Worm (Caenorhabditis elegans) whole organism, L1 larva: ENCODE data around the gene cdc-42.

Source experiments
- C16A3.4 ChIP-seq: fragments of 150-350 bp; optimal IDR thresholded peaks from 2 replicates; lab custom pipeline; 2014; ENCODE audit warnings: missing biosample characterization, missing genetic modification characterization
- blmp-1 ChIP-seq: fragments of 150-350 bp; optimal IDR thresholded peaks from 2 replicates; lab custom pipeline; 2014; ENCODE audit warnings: missing biosample characterization, missing genetic modification characterization
- ceh-8 ChIP-seq: fragments of 200-800 bp; sonication (Bioruptor generic); optimal IDR thresholded peaks from 2 replicates; lab custom pipeline; 2018; ENCODE audit warnings: mild to moderate bottlenecking, missing genetic modification characterization, moderate library complexity, missing compliant biosample characterization
- ceh-82 ChIP-seq, 3 experiments: fragments of 150-350 bp in 1 of 3; sonication (generic microtip) in 2 of 3; optimal IDR thresholded peaks; 2 replicates each; lab custom pipeline; 2014 to 2017; ENCODE audit warnings: missing biosample characterization in 3 of 3, missing genetic modification characterization in 3 of 3
- ceh-88 ChIP-seq: fragments of 200-800 bp; sonication (Bioruptor generic); IDR thresholded peaks from 2 replicates; pipeline ENCODE4 v1.3.6; 2022; ENCODE audit warnings: missing genetic modification characterization, missing compliant biosample characterization
- ceh-90 ChIP-seq: sonication (generic microtip); optimal IDR thresholded peaks from 2 replicates; lab custom pipeline; 2016; ENCODE audit warnings: missing genetic modification characterization, missing compliant biosample characterization
- ces-1 ChIP-seq: fragments of 150-350 bp; optimal IDR thresholded peaks from 2 replicates; lab custom pipeline; 2014; ENCODE audit warnings: missing biosample characterization, missing genetic modification reagents, missing genetic modification characterization
- dpl-1 ChIP-seq, 3 experiments: fragments of 150-350 bp in 2 of 3; sonication (generic microtip) in 1 of 3; optimal IDR thresholded peaks; 2 replicates each; lab custom pipeline; 2014 to 2017; ENCODE audit warnings: missing biosample characterization in 3 of 3, missing genetic modification characterization in 3 of 3, missing genetic modification reagents in 3 of 3
- dsc-1 ChIP-seq: sonication (generic microtip); optimal IDR thresholded peaks from 2 replicates; lab custom pipeline; 2016; ENCODE audit warnings: mild to moderate bottlenecking, missing genetic modification characterization, missing compliant biosample characterization
- efl-1 ChIP-seq, 4 experiments: fragments of 150-350 bp; optimal IDR thresholded peaks in 3 of 4; peaks in 1 of 4; 1 replicate in 1 of 4; 2 replicates in 3 of 4; lab custom pipeline; 2014; ENCODE audit warnings: missing biosample characterization in 2 of 4, missing genetic modification characterization in 2 of 4, missing genetic modification reagents in 2 of 4
- egl-13 ChIP-seq: sonication (generic microtip); optimal IDR thresholded peaks from 2 replicates; lab custom pipeline; 2016; ENCODE audit warnings: missing genotype, missing genetic modification reagents, missing genetic modification characterization, missing compliant biosample characterization
- egl-27 ChIP-seq, 2 experiments: fragments of 150-350 bp in 1 of 2; sonication (generic microtip); optimal IDR thresholded peaks; 3 replicates each; lab custom pipeline; 2017 to 2018; ENCODE audit warnings: missing biosample characterization in 2 of 2, missing genetic modification characterization in 2 of 2, missing genetic modification reagents in 2 of 2
- elt-3 ChIP-seq, 6 experiments: fragments of 150-350 bp in 1 of 6; sonication (generic microtip); optimal IDR thresholded peaks; 2 replicates each; lab custom pipeline; 2017 to 2018; ENCODE audit warnings: missing biosample characterization in 6 of 6, missing genetic modification characterization in 6 of 6, inconsistent platforms in 1 of 6
- fkh-4 ChIP-seq: sonication (generic microtip); optimal IDR thresholded peaks from 2 replicates; lab custom pipeline; 2016; ENCODE audit warnings: missing compliant biosample characterization, missing genetic modification characterization, borderline replicate concordance
- fkh-8 ChIP-seq: sonication (generic microtip); optimal IDR thresholded peaks from 2 replicates; lab custom pipeline; 2016; ENCODE audit warnings: mild to moderate bottlenecking, missing genetic modification characterization, missing compliant biosample characterization
- grh-1 ChIP-seq: fragments of 200-800 bp; sonication (Bioruptor generic); IDR thresholded peaks from 2 replicates; pipeline ENCODE4 v1.3.6; 2022; ENCODE audit warnings: missing genetic modification reagents, missing genetic modification characterization, missing compliant biosample characterization
- hlh-4 ChIP-seq: sonication (generic microtip); optimal IDR thresholded peaks from 2 replicates; lab custom pipeline; 2016; ENCODE audit warnings: mild to moderate bottlenecking, missing genetic modification characterization, missing compliant biosample characterization
- irx-1 ChIP-seq: sonication (generic microtip); optimal IDR thresholded peaks from 2 replicates; lab custom pipeline; 2016; ENCODE audit warnings: missing genetic modification characterization, missing compliant biosample characterization
- isw-1 ChIP-seq: fragments of 200-800 bp; sonication (Bioruptor generic); IDR thresholded peaks from 2 replicates; pipeline ENCODE4 v1.3.6; 2022; ENCODE audit warnings: missing genetic modification characterization, missing compliant biosample characterization
- jun-1 ChIP-seq: fragments of 150-350 bp; optimal IDR thresholded peaks from 2 replicates; lab custom pipeline; 2014; ENCODE audit warnings: missing biosample characterization, missing genetic modification reagents, missing genetic modification characterization
- lin-13 ChIP-seq: fragments of 150-350 bp; optimal IDR thresholded peaks from 2 replicates; lab custom pipeline; 2014; ENCODE audit warnings: missing biosample characterization, missing genetic modification reagents, missing genetic modification characterization
- lin-14 ChIP-seq: fragments of 200-800 bp; sonication (Bioruptor generic); optimal IDR thresholded peaks from 2 replicates; lab custom pipeline; 2018; ENCODE audit warnings: mild to moderate bottlenecking, missing genetic modification characterization, moderate library complexity, missing compliant biosample characterization
- lin-35 ChIP-seq, 2 experiments: fragments of 150-350 bp; optimal IDR thresholded peaks; 2 replicates each; lab custom pipeline; 2014; ENCODE audit warnings: missing biosample characterization in 2 of 2, missing genetic modification characterization in 2 of 2, missing genetic modification reagents in 2 of 2
- lir-3 ChIP-seq: sonication (generic microtip); optimal IDR thresholded peaks from 2 replicates; lab custom pipeline; 2016; ENCODE audit warnings: mild to moderate bottlenecking, missing genetic modification characterization, moderate library complexity, missing compliant biosample characterization; ENCODE audit not compliant: poor library complexity
- lsy-2 ChIP-seq, 2 experiments: fragments of 150-350 bp; optimal IDR thresholded peaks; 2 replicates each; lab custom pipeline; 2014; ENCODE audit warnings: missing biosample characterization in 2 of 2, missing genetic modification characterization in 2 of 2
- mab-9 ChIP-seq: fragments of 200-800 bp; sonication (Bioruptor generic); IDR thresholded peaks from 2 replicates; pipeline ENCODE4 v1.3.6; 2022; ENCODE audit warnings: missing genetic modification reagents, missing genetic modification characterization, missing compliant biosample characterization
- mdl-1 ChIP-seq, 2 experiments: fragments of 150-350 bp; optimal IDR thresholded peaks; 2 replicates each; lab custom pipeline; 2014 to 2017; ENCODE audit warnings: missing biosample characterization in 2 of 2, missing genetic modification characterization in 2 of 2, inconsistent platforms in 1 of 2
- mef-2 ChIP-seq: fragments of 150-350 bp; optimal IDR thresholded peaks from 2 replicates; lab custom pipeline; 2014; ENCODE audit warnings: missing biosample characterization, missing genetic modification characterization
- mep-1 ChIP-seq: fragments of 150-350 bp; optimal IDR thresholded peaks from 2 replicates; lab custom pipeline; 2014; ENCODE audit warnings: missing biosample characterization, missing genetic modification characterization
- nhr-11 ChIP-seq: fragments of 150-350 bp; optimal IDR thresholded peaks from 2 replicates; lab custom pipeline; 2014; ENCODE audit warnings: missing biosample characterization, missing genetic modification characterization
- nhr-20 ChIP-seq: sonication (generic microtip); optimal IDR thresholded peaks from 2 replicates; lab custom pipeline; 2016; ENCODE audit warnings: mild to moderate bottlenecking, missing genetic modification characterization, missing compliant biosample characterization
- nhr-28 ChIP-seq: fragments of 150-350 bp; optimal IDR thresholded peaks from 2 replicates; lab custom pipeline; 2014; ENCODE audit warnings: missing biosample characterization, missing genetic modification characterization
- nhr-47 ChIP-seq: sonication (generic microtip); optimal IDR thresholded peaks from 2 replicates; lab custom pipeline; 2016; ENCODE audit warnings: mild to moderate bottlenecking, missing genetic modification characterization, moderate library complexity, missing compliant biosample characterization
- nhr-71 ChIP-seq: sonication (generic microtip); optimal IDR thresholded peaks from 2 replicates; lab custom pipeline; 2016; ENCODE audit warnings: mild to moderate bottlenecking, missing genetic modification characterization, moderate library complexity, missing compliant biosample characterization
- nhr-84 ChIP-seq: sonication (generic microtip); optimal IDR thresholded peaks from 2 replicates; lab custom pipeline; 2017; ENCODE audit warnings: missing biosample characterization, missing genetic modification characterization
- nhr-85 ChIP-seq: sonication (generic microtip); peaks from one replicate; lab custom pipeline; 2016; ENCODE audit warnings: missing genetic modification characterization, inconsistent platforms, missing compliant biosample characterization
- nhr-90 ChIP-seq: sonication (generic microtip); optimal IDR thresholded peaks from 2 replicates; lab custom pipeline; 2016; ENCODE audit warnings: mild to moderate bottlenecking, missing genetic modification characterization, missing compliant biosample characterization; ENCODE audit not compliant: poor library complexity
- pag-3 ChIP-seq: sonication (generic microtip); optimal IDR thresholded peaks from 2 replicates; lab custom pipeline; 2017; ENCODE audit warnings: missing genetic modification characterization, mild to moderate bottlenecking, missing compliant biosample characterization, antibody characterized with exemption, borderline replicate concordance; ENCODE audit not compliant: insufficient read depth
- pax-3 ChIP-seq: fragments of 200-800 bp; sonication (Bioruptor generic); optimal IDR thresholded peaks from 2 replicates; lab custom pipeline; 2018; ENCODE audit warnings: mild to moderate bottlenecking, missing genetic modification characterization, moderate library complexity, missing compliant biosample characterization
- skn-1 ChIP-seq: fragments of 150-350 bp; optimal IDR thresholded peaks from 2 replicates; lab custom pipeline; 2014; ENCODE audit warnings: missing biosample characterization, missing genetic modification characterization
- snpc-4 ChIP-seq: fragments of 150-350 bp; optimal IDR thresholded peaks from 2 replicates; lab custom pipeline; 2014; ENCODE audit warnings: missing biosample characterization, missing genetic modification characterization
- snu-23 ChIP-seq: sonication (generic microtip); optimal IDR thresholded peaks from 2 replicates; lab custom pipeline; 2016; ENCODE audit warnings: missing genetic modification characterization, missing compliant biosample characterization
- sox-4 ChIP-seq: sonication (generic microtip); optimal IDR thresholded peaks from 2 replicates; lab custom pipeline; 2016; ENCODE audit warnings: missing genetic modification characterization, missing compliant biosample characterization
- sptf-1 ChIP-seq: fragments of 150-350 bp; optimal IDR thresholded peaks from 2 replicates; lab custom pipeline; 2014; ENCODE audit warnings: missing biosample characterization, missing genetic modification characterization
- sup-37 ChIP-seq: fragments of 200-800 bp; sonication (Bioruptor generic); optimal IDR thresholded peaks from 2 replicates; lab custom pipeline; 2018; ENCODE audit warnings: mild to moderate bottlenecking, missing genetic modification characterization, missing compliant biosample characterization
- swsn-7 ChIP-seq: sonication (generic microtip); optimal IDR thresholded peaks from 2 replicates; lab custom pipeline; 2016; ENCODE audit warnings: missing genetic modification characterization, missing compliant biosample characterization
- unc-130 ChIP-seq: fragments of 150-350 bp; optimal IDR thresholded peaks from 2 replicates; lab custom pipeline; 2017; ENCODE audit warnings: missing biosample characterization, missing genetic modification characterization, inconsistent platforms
- vab-15 ChIP-seq: sonication (generic microtip); optimal IDR thresholded peaks from 2 replicates; lab custom pipeline; 2017; ENCODE audit warnings: missing genotype, mild to moderate bottlenecking, missing genetic modification characterization, missing compliant biosample characterization
- zip-4 ChIP-seq: fragments of 200-800 bp; sonication (Bioruptor generic); optimal IDR thresholded peaks from 2 replicates; lab custom pipeline; 2018; ENCODE audit warnings: mild to moderate bottlenecking, missing genetic modification characterization, moderate library complexity, missing compliant biosample characterization
- ztf-4 ChIP-seq: fragments of 150-350 bp; optimal IDR thresholded peaks from 2 replicates; lab custom pipeline; 2014; ENCODE audit warnings: missing biosample characterization, missing genetic modification characterization

cdc-42 gene

DNA sequence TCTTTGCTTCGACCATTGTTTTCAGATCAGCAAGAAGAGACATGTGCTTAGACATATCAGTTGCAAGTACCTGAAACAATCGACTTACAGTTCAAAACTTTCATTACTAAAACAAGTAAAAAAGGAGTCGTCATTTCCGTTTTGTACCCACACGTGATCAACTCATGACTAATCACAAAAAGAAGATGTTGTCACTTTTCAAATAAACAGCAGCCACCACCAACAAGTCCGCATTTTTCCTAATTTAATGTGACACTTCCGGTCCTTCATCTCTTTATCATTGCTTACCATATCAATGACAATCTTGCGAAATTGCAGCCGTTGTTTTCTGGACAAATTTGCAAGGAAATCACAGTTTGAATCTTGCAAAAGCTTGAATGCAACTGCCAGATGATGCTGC is 12.4 kb downstream of the cdc-42 start (continued):
- TF ChIP-seq snpc-4 (tag; lab: Kevin White, UChicago): no peak
- TF ChIP-seq fkh-4: no peak
- no peak for TF ChIP-seq pag-3 (tag; lab: Kevin White, UChicago)
- TF ChIP-seq hlh-4 (tag; lab: Kevin White, UChicago): no peak
- TF ChIP-seq irx-1 (tag; lab: Kevin White, UChicago): no peak
- TF ChIP-seq nhr-11: no peak
- no peak for TF ChIP-seq pax-3 (tag; lab: Kevin White, UChicago)
- no peak for TF ChIP-seq mef-2 (tag; lab: Kevin White, UChicago)
- TF ChIP-seq jun-1 (tag; lab: Kevin White, UChicago): no peak
- peak in 1 of 2 experiments; percentile 16 for TF ChIP-seq lsy-2 (tag; optimal IDR thresholded peaks at IDR 0.05; lab: Kevin White, UChicago)
- TF ChIP-seq sox-4 (tag; lab: Kevin White, UChicago): no peak
- TF ChIP-seq nhr-84 (tag; lab: Kevin White, UChicago): no peak
- no peak for TF ChIP-seq mep-1 (tag; lab: Kevin White, UChicago)
- TF ChIP-seq dsc-1: no peak
- TF ChIP-seq nhr-28 (tag; lab: Kevin White, UChicago): no peak
- TF ChIP-seq nhr-47 (tag; lab: Kevin White, UChicago): peak; percentile 19
- no peak for TF ChIP-seq fkh-8 (tag; lab: Kevin White, UChicago)
- no peak for TF ChIP-seq isw-1
- peak in 1 of 2 experiments; percentile 57 for TF ChIP-seq lin-35 (GFP tag; optimal IDR thresholded peaks at IDR 0.05; lab: Kevin White, UChicago)
- TF ChIP-seq ces-1: no peak
- TF ChIP-seq mdl-1 (tag; optimal IDR thresholded peaks at IDR 0.05; lab: Kevin White, UChicago): peak in 1 of 2 experiments; percentile 6
- no peak for TF ChIP-seq egl-13 (tag; lab: Kevin White, UChicago)
- TF ChIP-seq grh-1: peak; percentile 62; the same call in 1 of the 2 replicates
- no peak for TF ChIP-seq skn-1 (tag; lab: Kevin White, UChicago)
- TF ChIP-seq lir-3 (tag; lab: Kevin White, UChicago): no peak
- no peak for TF ChIP-seq zip-4
- peak; percentile 63 for TF ChIP-seq nhr-71
- TF ChIP-seq vab-15 (tag; lab: Kevin White, UChicago): no peak
- TF ChIP-seq ceh-82 (tag; optimal IDR thresholded peaks at IDR 0.05; lab: Kevin White, UChicago): no peak
- no peak for TF ChIP-seq swsn-7 (tag; lab: Kevin White, UChicago)
- TF ChIP-seq, all 84 proteins: peak for 18

DNA sequence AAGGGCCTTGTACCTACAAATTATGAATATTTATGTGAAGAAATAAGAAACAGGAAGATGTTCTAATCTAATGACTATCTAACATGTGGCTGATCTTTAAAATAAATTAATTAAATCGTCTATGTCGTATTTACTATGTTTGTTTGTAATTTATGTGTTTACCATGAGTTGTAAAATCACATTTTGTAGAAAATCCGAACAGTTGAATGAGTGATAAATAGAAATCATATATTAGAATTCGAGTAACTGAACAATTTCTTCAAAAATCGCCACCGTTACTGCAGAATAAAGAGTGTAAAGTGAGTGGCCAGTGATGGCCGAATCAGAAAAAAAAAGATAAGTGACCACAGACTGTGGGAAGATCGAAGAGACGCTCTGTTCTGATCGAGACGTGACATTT is 13.8 kb downstream of the cdc-42 start:
- TF ChIP-seq sptf-1 (no peak), lir-3 (tag; lab: Kevin White, UChicago) (no peak), efl-1 (optimal IDR thresholded peaks at IDR 0.05; lab: Kevin White, UChicago) (no peak), efl-1 (GFP tag; optimal IDR thresholded peaks at IDR 0.05 in 1 of 2; lab: Kevin White, UChicago) (no peak), sup-37 (GFP tag; lab: Kevin White, UChicago) (no peak), mab-9 (GFP tag; lab: Robert Waterston, UW) (no peak), C16A3.4 (no peak), lin-13 (GFP tag; lab: Kevin White, UChicago) (no peak), dpl-1 (GFP tag; optimal IDR thresholded peaks at IDR 0.05; lab: Kevin White, UChicago) (no peak), dsc-1 (no peak), fkh-8 (tag; lab: Kevin White, UChicago) (no peak), ceh-8 (no peak), ceh-90 (tag; lab: Kevin White, UChicago) (no peak)
- TF ChIP-seq, all 84 proteins: peak for 0

DNA sequence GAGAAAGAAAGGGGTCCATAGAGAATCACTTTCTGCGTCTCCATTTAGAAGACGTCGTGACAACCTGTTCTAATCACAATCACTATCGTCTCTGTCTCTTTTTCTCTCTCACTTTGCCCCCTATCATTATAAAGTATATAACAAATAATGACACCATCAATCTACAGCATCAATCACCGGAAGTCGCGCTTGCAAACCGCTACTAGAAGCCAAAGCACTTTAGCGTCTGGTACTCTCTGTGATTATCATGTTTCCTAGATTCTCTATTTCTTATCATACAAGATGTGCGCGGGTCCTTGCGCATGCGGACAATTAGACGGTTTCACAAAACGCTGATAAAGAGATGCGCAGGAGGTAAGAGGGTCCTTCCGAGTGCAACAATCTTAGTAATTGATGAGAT is 14.9 kb downstream of the cdc-42 start:
- TF ChIP-seq egl-27 (tag; optimal IDR thresholded peaks at IDR 0.05; lab: Kevin White, UChicago) (peak in 1 of 2 experiments; percentile 36), grh-1 (peak; percentile 62), nhr-90 (tag; lab: Kevin White, UChicago) (no peak), snu-23 (peak; percentile 23), elt-3 (tag; optimal IDR thresholded peaks at IDR 0.05; lab: Kevin White, UChicago) (peak in 5 of 6 experiments; percentile 31 to 85 (median 79)), ceh-88 (GFP tag; lab: Robert Waterston, UW) (no peak), ztf-4 (peak; percentile 34), unc-130 (peak; percentile 58), nhr-20 (tag; lab: Kevin White, UChicago) (peak; percentile 30), blmp-1 (peak; percentile 88), mdl-1 (tag; optimal IDR thresholded peaks at IDR 0.05; lab: Kevin White, UChicago) (peak in 1 of 2 experiments; percentile 21), nhr-71 (peak; percentile 49), lin-14 (GFP tag; lab: Kevin White, UChicago) (peak; percentile 9), nhr-85 (tag; lab: Kevin White, UChicago) (peak; percentile 90), nhr-84 (tag; lab: Kevin White, UChicago) (no peak), mep-1 (tag; lab: Kevin White, UChicago) (peak; percentile 7)
